Worm (Caenorhabditis elegans) whole organism, young adult: ENCODE data around the gene T26E4.9.

Experiments
- F10E7.11 ChIP-seq: sonication (generic microtip); optimal IDR thresholded peaks from 2 replicates; lab custom pipeline; 2017; ENCODE audit warnings: mild to moderate bottlenecking, missing genetic modification characterization, moderate library complexity, missing compliant biosample characterization
- ceh-40 ChIP-seq: fragments of 200-800 bp; sonication (Bioruptor generic); IDR thresholded peaks from 2 replicates; pipeline ENCODE4 v1.3.6; 2022; ENCODE audit warnings: missing genetic modification characterization, missing compliant biosample characterization
- hsf-1 ChIP-seq: fragments of 200-800 bp; sonication (Bioruptor generic); IDR thresholded peaks from 2 replicates; pipeline ENCODE4 v1.3.6; 2022; ENCODE audit warnings: missing genetic modification reagents, missing genetic modification characterization, missing compliant biosample characterization
- madf-6 ChIP-seq: fragments of 200-800 bp; sonication (Bioruptor generic); IDR thresholded peaks from 2 replicates; pipeline ENCODE4 v1.3.6; 2022; ENCODE audit warnings: missing genetic modification reagents, missing genetic modification characterization, missing compliant biosample characterization

DNA sequence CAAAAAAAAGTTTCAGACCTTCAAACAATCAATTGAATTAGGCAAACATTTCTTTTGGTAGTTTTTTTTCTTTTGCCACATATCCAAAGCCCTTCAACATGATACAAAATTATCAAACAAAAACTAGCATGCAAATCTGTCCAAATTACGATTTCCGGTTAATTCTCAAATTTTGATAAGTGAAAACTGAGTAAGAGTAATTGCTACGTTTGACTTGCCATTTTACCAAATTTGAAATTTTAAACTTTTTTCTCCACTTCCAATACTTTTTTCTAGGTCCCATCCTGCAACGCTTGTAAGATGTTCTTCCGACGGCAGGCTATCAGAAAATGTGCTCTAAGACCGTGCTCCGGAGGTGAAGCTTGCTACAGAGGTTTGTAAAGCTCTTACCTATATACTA, 6.4 kb downstream of the T26E4.9 start, which contains the start of gene nhr-223:
- TF ChIP-seq ceh-40: no peak
- TF ChIP-seq madf-6 (GFP tag; lab: Robert Waterston, UW): no peak
- no peak for TF ChIP-seq hsf-1 (GFP tag; lab: Robert Waterston, UW)
- TF ChIP-seq F10E7.11 (tag; lab: Kevin White, UChicago): no peak
